Fruit fly (Drosophila melanogaster) whole organism, embryonic: ENCODE measurements around the gene mRpS33.

Source experiments
- Blimp-1 ChIP-seq: fragments of 200-800 bp; sonication (Bioruptor generic); optimal IDR thresholded peaks from 3 replicates; lab custom pipeline; 2018; ENCODE audit warnings: missing biosample characterization, missing genetic modification characterization, mild to moderate bottlenecking, moderate library complexity, missing genetic modification reagents
- CG11247 ChIP-seq: fragments of 200-800 bp; sonication (Bioruptor generic); IDR thresholded peaks from 2 replicates; pipeline ENCODE4 v1.3.6; 2022; ENCODE audit warnings: missing biosample characterization, missing genetic modification characterization
- CG11504 ChIP-seq: fragments of 200-800 bp; sonication (Bioruptor generic); optimal IDR thresholded peaks from 3 replicates; lab custom pipeline; 2019; ENCODE audit warnings: missing biosample characterization, mild to moderate bottlenecking, missing genetic modification characterization, moderate library complexity
- CG13424 ChIP-seq: fragments of 200-800 bp; sonication (Bioruptor generic); optimal IDR thresholded peaks from 2 replicates; lab custom pipeline; 2019; ENCODE audit warnings: missing biosample characterization, mild to moderate bottlenecking, missing genetic modification characterization, moderate library complexity
- CG13624 ChIP-seq: fragments of 200-800 bp; sonication (Bioruptor generic); optimal IDR thresholded peaks from 2 replicates; lab custom pipeline; 2016; ENCODE audit warnings: missing biosample characterization, missing genetic modification characterization
- CG14050 ChIP-seq: fragments of 200-800 bp; sonication (Bioruptor generic); IDR thresholded peaks from 3 replicates; pipeline ENCODE4 v1.3.6; 2022; ENCODE audit warnings: missing biosample characterization, missing genetic modification characterization
- CG14710 ChIP-seq: fragments of 200-800 bp; sonication (Bioruptor generic); optimal IDR thresholded peaks from 3 replicates; lab custom pipeline; 2019; ENCODE audit warnings: missing biosample characterization, mild to moderate bottlenecking, missing genetic modification characterization, moderate library complexity
- CG16813 ChIP-seq: fragments of 200-800 bp; sonication (Bioruptor generic); IDR thresholded peaks from 3 replicates; pipeline ENCODE4 v1.3.6; 2022; ENCODE audit warnings: missing biosample characterization, missing genetic modification characterization; ENCODE audit not compliant: partially characterized antibody
- CG17385 ChIP-seq: fragments of 200-800 bp; sonication (Bioruptor generic); optimal IDR thresholded peaks from 3 replicates; lab custom pipeline; 2018; ENCODE audit warnings: missing biosample characterization, mild to moderate bottlenecking, missing genetic modification characterization
- CG18764 ChIP-seq: fragments of 200-800 bp; sonication (Bioruptor generic); optimal IDR thresholded peaks from 3 replicates; lab custom pipeline; 2016; ENCODE audit warnings: missing biosample characterization, missing genetic modification characterization
- CG2712 ChIP-seq: fragments of 200-800 bp; optimal IDR thresholded peaks from 3 replicates; lab custom pipeline; 2019; ENCODE audit warnings: missing biosample characterization, mild to moderate bottlenecking, missing genetic modification characterization, moderate library complexity
- CG34224 ChIP-seq: fragments of 200-800 bp; sonication (Bioruptor generic); IDR thresholded peaks from 3 replicates; pipeline ENCODE4 v1.3.6; 2022; ENCODE audit warnings: missing biosample characterization, missing genetic modification characterization; ENCODE audit not compliant: partially characterized antibody
- CG34422 ChIP-seq: fragments of 200-800 bp; sonication (Bioruptor generic); IDR thresholded peaks from 3 replicates; pipeline ENCODE4 v1.3.6; 2022; ENCODE audit warnings: missing biosample characterization, missing genetic modification characterization
- CG42726 ChIP-seq: fragments of 200-800 bp; sonication (Bioruptor generic); IDR thresholded peaks from 2 replicates; pipeline ENCODE4 v1.3.6; 2022; ENCODE audit warnings: missing biosample characterization, missing genetic modification characterization; ENCODE audit not compliant: partially characterized antibody
- CG6254 ChIP-seq: fragments of 200-800 bp; sonication (Bioruptor generic); optimal IDR thresholded peaks from 3 replicates; lab custom pipeline; 2017; ENCODE audit warnings: mild to moderate bottlenecking, missing biosample characterization, missing genetic modification reagents, missing genetic modification characterization
- CG7357 ChIP-seq: fragments of 200-800 bp; sonication (Bioruptor generic); IDR thresholded peaks from 3 replicates; pipeline ENCODE4 v1.3.6; 2022; ENCODE audit warnings: missing biosample characterization, missing genetic modification characterization
- CG7987 ChIP-seq: fragments of 200-800 bp; sonication (Bioruptor generic); optimal IDR thresholded peaks from 2 replicates; lab custom pipeline; 2018; ENCODE audit warnings: missing biosample characterization, mild to moderate bottlenecking, missing genetic modification characterization, moderate library complexity
- CG8924 ChIP-seq: fragments of 200-800 bp; optimal IDR thresholded peaks from 3 replicates; lab custom pipeline; 2019; ENCODE audit warnings: missing biosample characterization, mild to moderate bottlenecking, missing genetic modification characterization, moderate library complexity
- Dref ChIP-seq: fragments of 200-800 bp; sonication (Bioruptor generic); IDR thresholded peaks from 2 replicates; pipeline ENCODE4 v1.3.6; 2022; ENCODE audit warnings: missing biosample characterization, missing genetic modification characterization
- Ets65A ChIP-seq: fragments of 200-800 bp; sonication (Bioruptor generic); peaks from one replicate; lab custom pipeline; 2016; ENCODE audit warnings: missing biosample characterization, missing genetic modification characterization
- H2.0 ChIP-seq: fragments of 200-800 bp; sonication (Bioruptor generic); IDR thresholded peaks from 2 replicates; pipeline ENCODE4 v1.3.6; 2022; ENCODE audit warnings: missing biosample characterization, missing genetic modification characterization
- Kr ChIP-seq: fragments of 200-800 bp; sonication (Bioruptor generic); optimal IDR thresholded peaks from 2 replicates; lab custom pipeline; 2017; ENCODE audit warnings: missing biosample characterization, mild to moderate bottlenecking, missing genetic modification characterization
- MBD-R2 ChIP-seq: fragments of 200-800 bp; sonication (Bioruptor generic); IDR thresholded peaks from 2 replicates; pipeline ENCODE4 v1.3.6; 2022; ENCODE audit warnings: missing biosample characterization, missing genetic modification characterization
- Med ChIP-seq: fragments of 200-800 bp; sonication (Bioruptor generic); peaks from one replicate; lab custom pipeline; 2016; ENCODE audit warnings: missing biosample characterization, missing genetic modification characterization, mild to moderate bottlenecking, inconsistent platforms, moderate library complexity
- NC2β ChIP-seq: fragments of 200-800 bp; sonication (Bioruptor generic); optimal IDR thresholded peaks from 2 replicates; lab custom pipeline; 2016; ENCODE audit warnings: missing biosample characterization, missing genetic modification characterization
- Oaz ChIP-seq: fragments of 200-800 bp; sonication (Bioruptor generic); IDR thresholded peaks from 2 replicates; pipeline ENCODE4 v1.3.6; 2022; ENCODE audit warnings: missing biosample characterization, missing genetic modification characterization
- Pdp1 ChIP-seq, 2 experiments: fragments of 200-800 bp; sonication (Bioruptor generic); optimal IDR thresholded peaks; 3 replicates each; lab custom pipeline; 2016; ENCODE audit warnings: missing biosample characterization in 2 of 2, missing genetic modification characterization in 2 of 2, mild to moderate bottlenecking in 1 of 2, moderate library complexity in 1 of 2
- Scr ChIP-seq: fragments of 200-800 bp; sonication (Bioruptor generic); IDR thresholded peaks from 2 replicates; pipeline ENCODE4 v1.3.6; 2022; ENCODE audit warnings: missing biosample characterization, missing genetic modification characterization; ENCODE audit not compliant: partially characterized antibody
- Trl ChIP-seq, 3 experiments: fragments of >200 bp in 2 of 3; fragments of 200-800 bp in 1 of 3; sonication (Bioruptor generic) in 1 of 3; optimal IDR thresholded peaks; 2 replicates in 1 of 3; 3 replicates in 2 of 3; lab custom pipeline; 2016 to 2017; ENCODE audit warnings: missing biosample characterization in 1 of 3, missing genetic modification characterization in 1 of 3
- al ChIP-seq: fragments of 200-800 bp; sonication (Bioruptor generic); IDR thresholded peaks from 2 replicates; pipeline ENCODE4 v1.3.6; 2022; ENCODE audit warnings: missing biosample characterization, missing genetic modification characterization
- aop ChIP-seq: fragments of 200-800 bp; sonication (Bioruptor generic); IDR thresholded peaks from 2 replicates; pipeline ENCODE4 v1.3.6; 2022; ENCODE audit warnings: missing biosample characterization, missing genetic modification characterization
- ap ChIP-seq: fragments of 200-800 bp; sonication (Bioruptor generic); IDR thresholded peaks from 2 replicates; pipeline ENCODE4 v1.3.6; 2022; ENCODE audit warnings: missing biosample characterization, missing genetic modification characterization
- cg ChIP-seq: fragments of 200-800 bp; sonication (Bioruptor generic); optimal IDR thresholded peaks from 3 replicates; lab custom pipeline; 2019; ENCODE audit warnings: missing biosample characterization, mild to moderate bottlenecking, missing genetic modification characterization, moderate library complexity
- dan ChIP-seq: fragments of 200-800 bp; sonication (Bioruptor generic); IDR thresholded peaks from 2 replicates; pipeline ENCODE4 v1.3.6; 2022; ENCODE audit warnings: missing biosample characterization, missing genetic modification characterization
- ewg ChIP-seq: fragments of 200-800 bp; sonication (Bioruptor generic); optimal IDR thresholded peaks from 3 replicates; lab custom pipeline; 2017; ENCODE audit warnings: mild to moderate bottlenecking, missing biosample characterization, missing genetic modification reagents, missing genetic modification characterization
- fd3F ChIP-seq: fragments of 200-800 bp; sonication (Bioruptor generic); optimal IDR thresholded peaks from 2 replicates; lab custom pipeline; 2018; ENCODE audit warnings: missing biosample characterization, mild to moderate bottlenecking, missing genetic modification characterization, moderate library complexity
- fu2 ChIP-seq: fragments of 200-800 bp; sonication (Bioruptor generic); optimal IDR thresholded peaks from 2 replicates; lab custom pipeline; 2016; ENCODE audit warnings: missing biosample characterization, missing genetic modification characterization
- gfzf ChIP-seq: fragments of 200-800 bp; sonication (Bioruptor generic); optimal IDR thresholded peaks from 2 replicates; lab custom pipeline; 2016; ENCODE audit warnings: missing biosample characterization, mild to moderate bottlenecking, missing genetic modification characterization, moderate library complexity
- inv ChIP-seq: fragments of 200-800 bp; sonication (Bioruptor generic); IDR thresholded peaks from 2 replicates; pipeline ENCODE4 v1.3.6; 2022; ENCODE audit warnings: missing biosample characterization, missing genetic modification characterization; ENCODE audit not compliant: partially characterized antibody
- kni ChIP-seq: fragments of 200-800 bp; sonication (Bioruptor generic); optimal IDR thresholded peaks from 3 replicates; lab custom pipeline; 2017; ENCODE audit warnings: mild to moderate bottlenecking, missing biosample characterization, missing genetic modification reagents, missing genetic modification characterization
- nerfin-2 ChIP-seq: fragments of 200-800 bp; sonication (Bioruptor generic); IDR thresholded peaks from 2 replicates; pipeline ENCODE4 v1.3.6; 2022; ENCODE audit warnings: missing biosample characterization, missing genetic modification characterization; ENCODE audit not compliant: partially characterized antibody
- nom ChIP-seq: fragments of 200-800 bp; sonication (Bioruptor generic); optimal IDR thresholded peaks from 2 replicates; lab custom pipeline; 2017; ENCODE audit warnings: missing biosample characterization, missing genetic modification characterization, mild to moderate bottlenecking, moderate library complexity, missing genetic modification reagents
- p53 ChIP-seq: fragments of 200-800 bp; sonication (Bioruptor generic); optimal IDR thresholded peaks from 2 replicates; lab custom pipeline; 2016; ENCODE audit warnings: missing biosample characterization, missing genetic modification characterization
- pzg ChIP-seq: fragments of 200-800 bp; sonication (Bioruptor generic); optimal IDR thresholded peaks from 3 replicates; lab custom pipeline; 2018; ENCODE audit warnings: missing biosample characterization, mild to moderate bottlenecking, missing genetic modification characterization, moderate library complexity
- repo ChIP-seq: fragments of 200-800 bp; sonication (Bioruptor generic); optimal IDR thresholded peaks from 2 replicates; lab custom pipeline; 2016; ENCODE audit warnings: missing biosample characterization, missing genetic modification characterization
- tap ChIP-seq: fragments of 200-800 bp; optimal IDR thresholded peaks from 3 replicates; lab custom pipeline; 2019; ENCODE audit warnings: missing biosample characterization, mild to moderate bottlenecking, missing genetic modification characterization, moderate library complexity
- trem ChIP-seq: fragments of 200-800 bp; optimal IDR thresholded peaks from 3 replicates; lab custom pipeline; 2019; ENCODE audit warnings: missing biosample characterization, mild to moderate bottlenecking, missing genetic modification characterization, moderate library complexity
- vfl ChIP-seq: fragments of 200-800 bp; sonication (Bioruptor generic); optimal IDR thresholded peaks from 2 replicates; lab custom pipeline; 2016; ENCODE audit warnings: missing biosample characterization, missing genetic modification characterization
- zen2 ChIP-seq: fragments of 200-800 bp; sonication (Bioruptor generic); IDR thresholded peaks from 3 replicates; pipeline ENCODE4 v1.3.6; 2022; ENCODE audit warnings: missing biosample characterization, missing genetic modification characterization; ENCODE audit not compliant: partially characterized antibody

mRpS33 gene

DNA sequence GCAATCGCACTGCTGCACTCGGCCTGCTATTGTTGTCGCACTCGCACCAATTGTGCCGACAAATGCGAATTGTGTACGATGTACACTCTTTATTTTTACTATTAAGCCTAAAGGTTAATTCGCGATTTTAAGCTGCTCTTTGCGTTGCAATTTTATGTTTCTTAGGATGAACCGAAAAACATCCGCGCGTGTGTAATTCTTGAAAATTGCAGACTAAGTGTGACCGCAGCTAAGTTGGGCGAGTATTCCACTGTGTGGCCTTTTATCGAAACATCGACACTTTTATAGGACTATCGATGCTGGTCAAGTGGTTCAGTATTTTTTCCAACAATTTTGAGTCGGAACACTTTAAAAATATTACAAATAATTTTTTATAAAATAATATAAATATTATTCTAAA, 17.2 kb upstream of the mRpS33 start, which contains the start of gene Pak3 (continued):
- no peak for TF ChIP-seq cg (GFP tag; lab: Kevin White, UChicago)
- TF ChIP-seq Dref (GFP tag; lab: Robert Waterston, UW), result peak; percentile 89
- TF ChIP-seq dan, result no peak
- peak; percentile 42; the same call in 1 of the 3 replicates for TF ChIP-seq zen2
- peak; percentile 67; the same call in 2 of the 3 replicates for TF ChIP-seq CG7357 (GFP tag; lab: Robert Waterston, UW)
- TF ChIP-seq CG34422 (GFP tag; lab: Robert Waterston, UW), result 0 out of 3 replicates have a peak, but pooled peaks have one; percentile 33
- no peak for TF ChIP-seq fu2
- TF ChIP-seq al (GFP tag; lab: Robert Waterston, UW), result no peak
- peak; percentile 80 for TF ChIP-seq trem
- no peak for TF ChIP-seq CG13624 (GFP tag; lab: Kevin White, UChicago)
- TF ChIP-seq CG2712 (tag; lab: Kevin White, UChicago), result peak; percentile 43
- TF ChIP-seq gfzf, result peak; percentile 81
- TF ChIP-seq MBD-R2 (GFP tag; lab: Robert Waterston, UW), result peak; percentile 53; the same call in 1 of the 2 replicates
- TF ChIP-seq CG16813 (GFP tag; lab: Robert Waterston, UW), result peak; percentile 63
- no peak for TF ChIP-seq CG11247 (GFP tag; lab: Robert Waterston, UW)
- no peak for TF ChIP-seq Kr (GFP tag; lab: Kevin White, UChicago)
- no peak for TF ChIP-seq CG13424
- TF ChIP-seq Scr, result peak; percentile 68
- peak; percentile 22 for TF ChIP-seq NC2β (GFP tag; lab: Kevin White, UChicago)
- peak; percentile 85 for TF ChIP-seq pzg (GFP tag; lab: Kevin White, UChicago)
- TF ChIP-seq Oaz (GFP tag; lab: Robert Waterston, UW), result no peak
- peak; percentile 73 for TF ChIP-seq CG42726
- TF ChIP-seq CG11504 (tag; lab: Kevin White, UChicago), result no peak
- peak; percentile 67 for TF ChIP-seq inv
- TF ChIP-seq CG14710 (tag; lab: Kevin White, UChicago), result peak; percentile 90
- peak; percentile 9; the same call in 1 of the 2 replicates for TF ChIP-seq nerfin-2
- TF ChIP-seq aop, result no peak

- TF ChIP-seq repo (GFP tag; lab: Kevin White, UChicago) (no peak), H2.0 (no peak), CG14050 (no peak), Ets65A (GFP tag; lab: Kevin White, UChicago) (peak; percentile 31), Blimp-1 (GFP tag; lab: Kevin White, UChicago) (peak; percentile 58), kni (GFP tag; lab: Kevin White, UChicago) (peak; percentile 8), CG34224 (GFP tag; lab: Robert Waterston, UW) (peak; percentile 19; the same call in 2 of the 3 replicates), CG8924 (tag; lab: Kevin White, UChicago) (peak; percentile 13), fd3F (GFP tag; lab: Kevin White, UChicago) (no peak), CG7987 (no peak), tap (tag; lab: Kevin White, UChicago) (no peak), nom (GFP tag; lab: Kevin White, UChicago) (peak; percentile 36), p53 (GFP tag; lab: Kevin White, UChicago) (peak; percentile 76), Pdp1 (GFP tag; optimal IDR thresholded peaks at IDR 0.05; lab: Kevin White, UChicago) (peak in 1 of 2 experiments; percentile 56), Med (GFP tag; lab: Kevin White, UChicago) (peak; percentile 83), ewg (GFP tag; lab: Kevin White, UChicago) (peak; percentile 0), CG18764 (no peak), vfl (GFP tag; lab: Kevin White, UChicago) (no peak), cg (GFP tag; lab: Kevin White, UChicago) (peak; percentile 96), CG17385 (peak; percentile 80), Trl (optimal IDR thresholded peaks at IDR 0.05; lab: Kevin White, UChicago) (peak; percentile 84 to 85), Trl (GFP tag; optimal IDR thresholded peaks at IDR 0.05; lab: Kevin White, UChicago) (no peak), ap (GFP tag; lab: Robert Waterston, UW) (no peak), CG6254 (GFP tag; lab: Kevin White, UChicago) (no peak), Scr (peak; percentile 8)
These were observed 16.7 kb upstream of the mRpS33 start for dm6 chr3R:16452954-16453587.
